Worm (Caenorhabditis elegans) whole organism, L1 larva: ENCODE measurements around the gene lsm-1.

Experiments used
- ama-1 ChIP-seq: fragments of 150-350 bp; optimal IDR thresholded peaks from 2 replicates; lab custom pipeline; 2014
- egl-27 ChIP-seq, 2 experiments: fragments of 150-350 bp in 1 of 2; sonication (generic microtip); optimal IDR thresholded peaks; 3 replicates each; lab custom pipeline; 2017 to 2018; ENCODE audit warnings: missing biosample characterization in 2 of 2, missing genetic modification characterization in 2 of 2, missing genetic modification reagents in 2 of 2
- ets-5 ChIP-seq: fragments of 200-800 bp; sonication (Bioruptor generic); IDR thresholded peaks from 2 replicates; pipeline ENCODE4 v1.3.6; 2022; ENCODE audit warnings: missing genetic modification characterization, missing compliant biosample characterization
- lsy-2 ChIP-seq, 2 experiments: fragments of 150-350 bp; optimal IDR thresholded peaks; 2 replicates each; lab custom pipeline; 2014; ENCODE audit warnings: missing biosample characterization in 2 of 2, missing genetic modification characterization in 2 of 2
- mdl-1 ChIP-seq, 2 experiments: fragments of 150-350 bp; optimal IDR thresholded peaks; 2 replicates each; lab custom pipeline; 2014 to 2017; ENCODE audit warnings: missing biosample characterization in 2 of 2, missing genetic modification characterization in 2 of 2, inconsistent platforms in 1 of 2
- nhr-12 ChIP-seq: sonication (generic microtip); optimal IDR thresholded peaks from 2 replicates; lab custom pipeline; 2017; ENCODE audit warnings: missing biosample characterization, missing genetic modification characterization
- nhr-47 ChIP-seq: sonication (generic microtip); optimal IDR thresholded peaks from 2 replicates; lab custom pipeline; 2016; ENCODE audit warnings: mild to moderate bottlenecking, missing genetic modification characterization, moderate library complexity, missing compliant biosample characterization
- nhr-76 ChIP-seq: sonication (generic microtip); optimal IDR thresholded peaks from 2 replicates; lab custom pipeline; 2017; ENCODE audit warnings: missing biosample characterization, missing genetic modification characterization
- pqm-1 ChIP-seq: sonication (generic microtip); optimal IDR thresholded peaks from 3 replicates; lab custom pipeline; 2017; ENCODE audit warnings: missing biosample characterization, missing genetic modification characterization
- sup-37 ChIP-seq: fragments of 200-800 bp; sonication (Bioruptor generic); optimal IDR thresholded peaks from 2 replicates; lab custom pipeline; 2018; ENCODE audit warnings: mild to moderate bottlenecking, missing genetic modification characterization, missing compliant biosample characterization
- unc-130 ChIP-seq: fragments of 150-350 bp; optimal IDR thresholded peaks from 2 replicates; lab custom pipeline; 2017; ENCODE audit warnings: missing biosample characterization, missing genetic modification characterization, inconsistent platforms
- zip-4 ChIP-seq: fragments of 200-800 bp; sonication (Bioruptor generic); optimal IDR thresholded peaks from 2 replicates; lab custom pipeline; 2018; ENCODE audit warnings: mild to moderate bottlenecking, missing genetic modification characterization, moderate library complexity, missing compliant biosample characterization

ce11 chrII:11167039-11167438 is 40.3 kb downstream of the lsm-1 start:
- TF ChIP-seq zip-4 (GFP tag; lab: Kevin White, UChicago) = peak; percentile 57
- no peak for TF ChIP-seq nhr-12 (tag; lab: Kevin White, UChicago)
- TF ChIP-seq egl-27 (tag; optimal IDR thresholded peaks at IDR 0.05; lab: Kevin White, UChicago) = peak in 1 of 2 experiments; percentile 9
- TF ChIP-seq unc-130 (tag; lab: Kevin White, UChicago) = no peak
- TF ChIP-seq mdl-1 (tag; optimal IDR thresholded peaks at IDR 0.05; lab: Kevin White, UChicago) = peak in 1 of 2 experiments; percentile 8
- TF ChIP-seq ama-1 = peak; percentile 89
- TF ChIP-seq sup-37 (GFP tag; lab: Kevin White, UChicago) = peak; percentile 80
- TF ChIP-seq nhr-47 (tag; lab: Kevin White, UChicago) = peak; percentile 89
- TF ChIP-seq lsy-2 (tag; optimal IDR thresholded peaks at IDR 0.05; lab: Kevin White, UChicago) = peak; percentile 31 to 67
- TF ChIP-seq nhr-76 (tag; lab: Kevin White, UChicago) = no peak
- no peak for TF ChIP-seq pqm-1 (tag; lab: Kevin White, UChicago)
- no peak for TF ChIP-seq ets-5
